Worm (Caenorhabditis elegans): ENCODE results near the gene Y53G8AR.6.
"Not testable (repeated sequence)": the region's sequence is repeated elsewhere in the genome, so short reads cannot be mapped to it uniquely, and the experiment has no call there.

The Y53G8AR.6 gene

ce11 chrIII:3255023-3255422, 39.5 kb upstream of the Y53G8AR.6 start:
- TF ChIP-seq nhr-25 (tag; optimal IDR thresholded peaks at IDR 0.05) (no peak), unc-55 (GFP tag; optimal IDR thresholded peaks at IDR 0.05) (no peak), ZK546.5 (tag; optimal IDR thresholded peaks at IDR 0.05) (no peak), alr-1 (tag; optimal IDR thresholded peaks at IDR 0.05) (no peak), peb-1 (tag; optimal IDR thresholded peaks at IDR 0.05) (no peak), C34F6.9 (tag; optimal IDR thresholded peaks at IDR 0.05) (no peak), blmp-1 (tag; optimal IDR thresholded peaks at IDR 0.05; ENCODE audit: insufficient read depth) (no peak), lsy-2 (tag; optimal IDR thresholded peaks at IDR 0.05) (no peak), mdl-1 (tag; optimal IDR thresholded peaks at IDR 0.05) (no peak), nhr-6 (tag; optimal IDR thresholded peaks at IDR 0.05) (no peak), lin-13 (GFP tag; optimal IDR thresholded peaks at IDR 0.05) (no peak), ceh-82 (tag; optimal IDR thresholded peaks at IDR 0.05) (no peak), aly-2 (tag; optimal IDR thresholded peaks at IDR 0.05) (no peak)

DNA sequence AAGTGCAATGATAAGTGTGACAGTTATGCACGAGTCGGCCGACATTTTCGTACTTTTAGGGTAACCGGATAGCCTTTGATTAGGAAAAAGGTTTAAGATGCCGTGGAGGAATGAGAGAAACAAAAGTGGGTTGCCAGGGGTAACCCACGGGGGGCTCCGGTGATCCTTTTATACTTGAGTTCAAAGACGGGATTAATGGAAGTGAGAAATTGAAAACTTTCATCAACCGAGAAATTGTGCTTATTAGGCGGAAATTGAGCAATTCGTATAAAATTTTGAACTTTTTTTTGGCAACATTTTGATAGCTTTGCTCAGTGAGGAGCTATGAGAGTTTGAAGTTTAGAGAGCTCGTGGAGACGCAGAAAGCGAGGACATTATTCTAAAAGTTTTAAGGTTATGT, 39.0 kb upstream of the Y53G8AR.6 start, which contains the start of gene Y53G8AM.4:
Gene Y53G8AM.4, minus strand, starts transcription at position 101 of the 400 bp plus-strand sequence.
- TF ChIP-seq mab-5 (tag; optimal IDR thresholded peaks at IDR 0.05) (no peak), crh-2 (tag; optimal IDR thresholded peaks at IDR 0.05) (no peak), nhr-25 (tag; optimal IDR thresholded peaks at IDR 0.05) (no peak), ztf-1 (GFP tag; conservative IDR thresholded peaks at IDR 0.05) (no peak), ztf-4 (tag; optimal IDR thresholded peaks at IDR 0.05) (no peak), elt-1 (tag; optimal IDR thresholded peaks at IDR 0.05) (no peak), peb-1 (tag; optimal IDR thresholded peaks at IDR 0.05) (no peak), aly-2 (tag; optimal IDR thresholded peaks at IDR 0.05) (no peak), zag-1 (tag; optimal IDR thresholded peaks at IDR 0.05) (no peak), egl-27 (tag; optimal IDR thresholded peaks at IDR 0.05) (no peak), nhr-10 (tag; optimal IDR thresholded peaks at IDR 0.05) (no peak), ceh-82 (tag; optimal IDR thresholded peaks at IDR 0.05) (no peak)

DNA sequence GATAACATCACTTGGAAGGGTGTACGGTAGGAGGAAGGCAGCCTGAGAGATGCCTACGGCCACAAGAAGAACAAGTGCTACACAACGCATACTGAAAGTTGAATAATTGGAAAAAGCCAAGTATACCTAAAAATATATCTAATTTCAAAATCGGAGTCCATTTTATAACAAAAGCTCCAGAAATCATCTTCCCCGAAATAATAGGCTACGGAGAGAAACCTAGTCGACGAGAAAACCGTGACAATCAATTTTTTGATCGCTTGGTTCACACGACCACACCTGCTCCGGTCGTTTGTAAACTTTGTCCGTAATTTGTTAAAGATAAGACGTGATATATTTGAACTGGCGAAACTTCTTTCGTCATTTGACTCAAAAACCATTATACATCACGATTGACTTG, 36.2 kb upstream of the Y53G8AR.6 start, which contains the start of gene nspg-7.2:
Gene nspg-7.2, minus strand, starts transcription at position 101 of the 400 bp plus-strand sequence.
- TF ChIP-seq sem-4 (tag; optimal IDR thresholded peaks at IDR 0.05) (no peak), Y55F3AM.14 (GFP tag; optimal IDR thresholded peaks at IDR 0.05) (no peak), crh-2 (tag; optimal IDR thresholded peaks at IDR 0.05) (no peak), nhr-25 (tag; optimal IDR thresholded peaks at IDR 0.05) (no peak)

DNA sequence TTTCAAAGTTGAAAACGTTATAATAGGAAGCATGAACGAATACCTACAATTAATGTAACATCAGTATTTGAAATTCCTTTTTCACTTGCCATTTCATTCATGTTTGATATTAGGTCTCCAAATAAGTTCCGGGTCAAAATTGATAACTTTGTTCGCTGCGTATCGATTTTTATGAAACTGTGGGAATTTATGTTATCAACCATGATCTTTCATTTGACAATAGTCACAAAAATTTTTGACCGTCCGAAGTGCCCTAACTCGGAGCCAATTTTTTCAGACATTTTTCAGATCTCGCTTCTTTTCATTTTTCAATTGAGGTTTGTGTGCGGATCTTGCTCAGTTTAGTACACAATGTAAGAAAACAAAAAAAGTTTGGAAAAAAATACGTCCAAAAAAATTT, 34.9 kb upstream of the Y53G8AR.6 start, which contains the start of gene Y53G8AM.6:
Gene Y53G8AM.6, minus strand, starts transcription at position 101 of the 400 bp plus-strand sequence.
- not testable (repeated sequence) for TF ChIP-seq ztf-1 (GFP tag; conservative IDR thresholded peaks at IDR 0.05); elt-3 (tag; optimal IDR thresholded peaks at IDR 0.05); sma-9 (GFP tag; optimal IDR thresholded peaks at IDR 0.05); sma-9 (tag; optimal IDR thresholded peaks at IDR 0.05)

ce11 chrIII:3263696-3264095, 30.8 kb upstream of the Y53G8AR.6 start:
- no peak for TF ChIP-seq ceh-16 (tag; optimal IDR thresholded peaks at IDR 0.05)
- no peak for TF ChIP-seq unc-62 (GFP tag; optimal IDR thresholded peaks at IDR 0.05)
- no peak for TF ChIP-seq zag-1 (tag; optimal IDR thresholded peaks at IDR 0.05)
- TF ChIP-seq nhr-6 (tag; optimal IDR thresholded peaks at IDR 0.05) = no peak
- TF ChIP-seq ztf-11 (tag; optimal IDR thresholded peaks at IDR 0.05) = no peak
- TF ChIP-seq lsy-2 (tag; optimal IDR thresholded peaks at IDR 0.05) = no peak

ce11 chrIII:3266602-3267001, 27.9 kb upstream of the Y53G8AR.6 start, which contains the start of gene Y53G8AM.7:
Gene Y53G8AM.7, minus strand, starts transcription at chrIII:3266702.
- TF ChIP-seq snpc-4 (tag; optimal IDR thresholded peaks at IDR 0.05) (no peak), zag-1 (tag; optimal IDR thresholded peaks at IDR 0.05) (no peak), mab-5 (tag; optimal IDR thresholded peaks at IDR 0.05) (no peak), egl-27 (tag; optimal IDR thresholded peaks at IDR 0.05) (no peak), peb-1 (tag; optimal IDR thresholded peaks at IDR 0.05) (no peak), lsy-2 (tag; optimal IDR thresholded peaks at IDR 0.05) (no peak), nhr-237 (tag; optimal IDR thresholded peaks at IDR 0.05) (no peak), ceh-16 (tag; optimal IDR thresholded peaks at IDR 0.05) (no peak), ama-1 (optimal IDR thresholded peaks at IDR 0.05) (no peak), blmp-1 (tag; optimal IDR thresholded peaks at IDR 0.05; ENCODE audit: insufficient read depth) (no peak)
